Worm (Caenorhabditis elegans) whole organism, young adult: ENCODE results near the gene gpx-6.

Experiments
- B0336.3 ChIP-seq: fragments of 200-800 bp; sonication (Bioruptor generic); IDR thresholded peaks from 2 replicates; pipeline ENCODE4 v1.3.6; 2022; ENCODE audit warnings: missing genetic modification characterization, missing compliant biosample characterization
- D2030.7 ChIP-seq: fragments of 200-800 bp; sonication (Bioruptor generic); IDR thresholded peaks from 2 replicates; pipeline ENCODE4 v1.3.6; 2022; ENCODE audit warnings: missing genetic modification reagents, missing genetic modification characterization, missing compliant biosample characterization
- F22D6.2 ChIP-seq: sonication (generic microtip); optimal IDR thresholded peaks from 2 replicates; lab custom pipeline; 2016; ENCODE audit warnings: mild to moderate bottlenecking, missing genetic modification characterization, missing compliant biosample characterization
- F52B5.7 ChIP-seq: sonication (generic microtip); optimal IDR thresholded peaks from 2 replicates; lab custom pipeline; 2016; ENCODE audit warnings: mild to moderate bottlenecking, missing genetic modification characterization, missing compliant biosample characterization
- T07F8.4 ChIP-seq: sonication (generic microtip); optimal IDR thresholded peaks from 2 replicates; lab custom pipeline; 2016; ENCODE audit warnings: mild to moderate bottlenecking, missing genetic modification characterization, moderate library complexity, missing compliant biosample characterization
- Y53G8AR.9 ChIP-seq: fragments of 200-800 bp; sonication (Bioruptor generic); conservative IDR thresholded peaks from 2 replicates; pipeline ENCODE4 v1.3.6; 2022; ENCODE audit warnings: missing genetic modification reagents, missing genetic modification characterization, missing compliant biosample characterization
- atf-7 ChIP-seq: sonication (generic microtip); optimal IDR thresholded peaks from 2 replicates; lab custom pipeline; 2017; ENCODE audit warnings: mild to moderate bottlenecking, missing genetic modification characterization, missing compliant biosample characterization
- athp-1 ChIP-seq: sonication (generic microtip); optimal IDR thresholded peaks from 2 replicates; lab custom pipeline; 2017; ENCODE audit warnings: mild to moderate bottlenecking, missing genetic modification characterization, missing compliant biosample characterization
- attf-5 ChIP-seq: fragments of 200-800 bp; sonication (Bioruptor generic); optimal IDR thresholded peaks from 2 replicates; lab custom pipeline; 2018; ENCODE audit warnings: mild to moderate bottlenecking, missing genetic modification characterization, missing compliant biosample characterization
- bed-1 ChIP-seq: fragments of 200-800 bp; sonication (Bioruptor generic); IDR thresholded peaks from 2 replicates; pipeline ENCODE4 v1.3.6; 2022; ENCODE audit warnings: missing genetic modification reagents, missing genetic modification characterization, missing compliant biosample characterization
- bed-2 ChIP-seq: fragments of 200-800 bp; sonication (Bioruptor generic); IDR thresholded peaks from 2 replicates; pipeline ENCODE4 v1.3.6; 2022; ENCODE audit warnings: missing genetic modification reagents, missing genetic modification characterization, missing compliant biosample characterization
- cebp-1 ChIP-seq, 2 experiments: fragments of 200-800 bp in 1 of 2; sonication (Bioruptor generic) in 1 of 2; sonication (generic microtip) in 1 of 2; IDR thresholded peaks in 1 of 2; optimal IDR thresholded peaks in 1 of 2; 2 replicates each; pipeline versions ENCODE4 v1.3.6 to Lab custom; 2017 to 2022; ENCODE audit warnings: missing compliant biosample characterization in 2 of 2, missing genetic modification characterization in 2 of 2, mild to moderate bottlenecking in 1 of 2, missing genetic modification reagents in 1 of 2, moderate library complexity in 1 of 2
- cebp-2 ChIP-seq: fragments of 200-800 bp; sonication (Bioruptor generic); IDR thresholded peaks from 2 replicates; pipeline ENCODE4 v1.3.6; 2022; ENCODE audit warnings: missing genetic modification characterization, missing compliant biosample characterization
- ceh-100 ChIP-seq: fragments of 200-800 bp; sonication (Bioruptor generic); IDR thresholded peaks from 2 replicates; pipeline ENCODE4 v1.3.6; 2022; ENCODE audit warnings: missing genetic modification reagents, missing genetic modification characterization, missing compliant biosample characterization
- ceh-58 ChIP-seq: fragments of 200-800 bp; sonication (Bioruptor generic); IDR thresholded peaks from 2 replicates; pipeline ENCODE4 v1.3.6; 2022; ENCODE audit warnings: missing genetic modification characterization, missing compliant biosample characterization
- die-1 ChIP-seq: sonication (generic microtip); optimal IDR thresholded peaks from 2 replicates; lab custom pipeline; 2016; ENCODE audit warnings: missing genotype, mild to moderate bottlenecking, missing genetic modification characterization, missing compliant biosample characterization
- dpff-1 ChIP-seq: sonication (generic microtip); optimal IDR thresholded peaks from 2 replicates; lab custom pipeline; 2017; ENCODE audit warnings: mild to moderate bottlenecking, missing genetic modification characterization, missing compliant biosample characterization
- egl-18 ChIP-seq: fragments of 200-800 bp; sonication (Bioruptor generic); IDR thresholded peaks from 2 replicates; pipeline ENCODE4 v1.3.6; 2022; ENCODE audit warnings: missing genetic modification reagents, missing genetic modification characterization, missing compliant biosample characterization
- egl-44 ChIP-seq: fragments of 200-800 bp; sonication (Bioruptor generic); IDR thresholded peaks from 2 replicates; pipeline ENCODE4 v1.3.6; 2022; ENCODE audit warnings: missing genetic modification reagents, missing genetic modification characterization, missing compliant biosample characterization
- egrh-3 ChIP-seq: fragments of 200-800 bp; sonication (Bioruptor generic); IDR thresholded peaks from 2 replicates; pipeline ENCODE4 v1.3.6; 2022; ENCODE audit warnings: missing genetic modification reagents, missing genetic modification characterization, missing compliant biosample characterization
- ekl-4 ChIP-seq: fragments of 200-800 bp; sonication (Bioruptor generic); IDR thresholded peaks from 2 replicates; pipeline ENCODE4 v1.3.6; 2022; ENCODE audit warnings: missing genetic modification reagents, missing genetic modification characterization, missing compliant biosample characterization
- ets-4 ChIP-seq: fragments of 200-800 bp; sonication (Bioruptor generic); optimal IDR thresholded peaks from 2 replicates; lab custom pipeline; 2018; ENCODE audit warnings: mild to moderate bottlenecking, missing genetic modification characterization, missing compliant biosample characterization
- him-1 ChIP-seq: sonication (generic microtip); optimal IDR thresholded peaks from 2 replicates; lab custom pipeline; 2016; ENCODE audit warnings: missing genotype, missing genetic modification reagents, missing genetic modification characterization, missing compliant biosample characterization
- lag-1 ChIP-seq: fragments of 200-800 bp; sonication (Bioruptor generic); IDR thresholded peaks from 2 replicates; pipeline ENCODE4 v1.3.6; 2022; ENCODE audit warnings: missing genetic modification reagents, missing genetic modification characterization, missing compliant biosample characterization
- let-607 ChIP-seq, 2 experiments: fragments of 200-800 bp in 1 of 2; sonication (Bioruptor generic) in 1 of 2; sonication (generic microtip) in 1 of 2; optimal IDR thresholded peaks; 2 replicates each; lab custom pipeline; 2016 to 2018; ENCODE audit warnings: mild to moderate bottlenecking in 2 of 2, missing compliant biosample characterization in 2 of 2, missing genetic modification characterization in 2 of 2, moderate library complexity in 2 of 2, missing genotype in 1 of 2
- lin-35 ChIP-seq, 3 experiments: fragments of 150-350 bp in 2 of 3; sonication (generic microtip) in 1 of 3; optimal IDR thresholded peaks; 2 replicates each; lab custom pipeline; 2014 to 2018; ENCODE audit warnings: missing biosample characterization in 3 of 3, missing genetic modification characterization in 3 of 3, missing genetic modification reagents in 3 of 3
- madf-10 ChIP-seq: sonication (generic microtip); optimal IDR thresholded peaks from 2 replicates; lab custom pipeline; 2016; ENCODE audit warnings: mild to moderate bottlenecking, missing genetic modification characterization, missing compliant biosample characterization
- madf-8 ChIP-seq: fragments of 200-800 bp; sonication (Bioruptor generic); conservative IDR thresholded peaks from 2 replicates; pipeline ENCODE4 v1.3.6; 2022; ENCODE audit warnings: missing genetic modification reagents, missing genetic modification characterization, missing compliant biosample characterization
- mcd-1 ChIP-seq: fragments of 200-800 bp; sonication (Bioruptor generic); IDR thresholded peaks from 2 replicates; pipeline ENCODE4 v1.3.6; 2022; ENCODE audit warnings: missing genetic modification reagents, missing genetic modification characterization, missing compliant biosample characterization
- mes-4 ChIP-seq: sonication (generic microtip); optimal IDR thresholded peaks from 2 replicates; lab custom pipeline; 2016; ENCODE audit warnings: missing genotype, missing genetic modification characterization, missing compliant biosample characterization
- mxl-1 ChIP-seq: sonication (generic microtip); optimal IDR thresholded peaks from 2 replicates; lab custom pipeline; 2016; ENCODE audit warnings: missing genetic modification characterization, missing compliant biosample characterization
- nfya-1 ChIP-seq: sonication (generic microtip); optimal IDR thresholded peaks from 2 replicates; lab custom pipeline; 2017; ENCODE audit warnings: antibody characterized with exemption, missing compliant biosample characterization, missing genetic modification characterization, borderline replicate concordance; ENCODE audit not compliant: insufficient read depth
- nhr-80 ChIP-seq: sonication (generic microtip); optimal IDR thresholded peaks from 2 replicates; lab custom pipeline; 2016; ENCODE audit warnings: missing genetic modification characterization, missing compliant biosample characterization
- pbrm-1 ChIP-seq: fragments of 200-800 bp; sonication (Bioruptor generic); IDR thresholded peaks from 2 replicates; pipeline ENCODE4 v1.3.6; 2022; ENCODE audit warnings: missing genetic modification reagents, missing genetic modification characterization, missing compliant biosample characterization
- rcor-1 ChIP-seq: fragments of 200-800 bp; sonication (Bioruptor generic); IDR thresholded peaks from 2 replicates; pipeline ENCODE4 v1.3.6; 2022; ENCODE audit warnings: missing genetic modification reagents, missing genetic modification characterization, missing compliant biosample characterization
- sdz-38 ChIP-seq: sonication (generic microtip); optimal IDR thresholded peaks from 2 replicates; lab custom pipeline; 2016; ENCODE audit warnings: missing genotype, missing genetic modification characterization, missing compliant biosample characterization
- snpc-1.1 ChIP-seq: sonication (generic microtip); optimal IDR thresholded peaks from 2 replicates; lab custom pipeline; 2017; ENCODE audit warnings: missing genetic modification characterization, mild to moderate bottlenecking, missing compliant biosample characterization, antibody characterized with exemption, moderate library complexity, missing genotype, missing genetic modification reagents; ENCODE audit not compliant: insufficient read depth
- tbp1 ChIP-seq: fragments of 200-800 bp; sonication (Bioruptor generic); optimal IDR thresholded peaks from 2 replicates; lab custom pipeline; 2018; ENCODE audit warnings: mild to moderate bottlenecking, missing genetic modification characterization, missing compliant biosample characterization
- tlf-1 ChIP-seq: fragments of 200-800 bp; sonication (Bioruptor generic); optimal IDR thresholded peaks from 2 replicates; lab custom pipeline; 2018; ENCODE audit warnings: mild to moderate bottlenecking, missing genetic modification characterization, missing compliant biosample characterization
- xnd-1 ChIP-seq: sonication (generic microtip); optimal IDR thresholded peaks from 2 replicates; lab custom pipeline; 2016; ENCODE audit warnings: missing genotype, missing genetic modification reagents, missing genetic modification characterization, missing compliant biosample characterization
- zfh-2 ChIP-seq: fragments of 200-800 bp; sonication (Bioruptor generic); conservative IDR thresholded peaks from 2 replicates; pipeline ENCODE4 v1.3.6; 2022; ENCODE audit warnings: missing genetic modification reagents, missing genetic modification characterization, missing compliant biosample characterization
- ztf-22 ChIP-seq: fragments of 200-800 bp; sonication (Bioruptor generic); optimal IDR thresholded peaks from 2 replicates; lab custom pipeline; 2018; ENCODE audit warnings: mild to moderate bottlenecking, missing genetic modification characterization, moderate library complexity, missing compliant biosample characterization
- ztf-25 ChIP-seq: fragments of 200-800 bp; sonication (Bioruptor generic); IDR thresholded peaks from 2 replicates; pipeline ENCODE4 v1.3.6; 2022; ENCODE audit warnings: missing genetic modification reagents, missing genetic modification characterization, missing compliant biosample characterization
- ztf-6 ChIP-seq: fragments of 200-800 bp; sonication (Bioruptor generic); IDR thresholded peaks from 2 replicates; pipeline ENCODE4 v1.3.6; 2022; ENCODE audit warnings: missing genetic modification reagents, missing genetic modification characterization, missing compliant biosample characterization

The gpx-6 gene

DNA sequence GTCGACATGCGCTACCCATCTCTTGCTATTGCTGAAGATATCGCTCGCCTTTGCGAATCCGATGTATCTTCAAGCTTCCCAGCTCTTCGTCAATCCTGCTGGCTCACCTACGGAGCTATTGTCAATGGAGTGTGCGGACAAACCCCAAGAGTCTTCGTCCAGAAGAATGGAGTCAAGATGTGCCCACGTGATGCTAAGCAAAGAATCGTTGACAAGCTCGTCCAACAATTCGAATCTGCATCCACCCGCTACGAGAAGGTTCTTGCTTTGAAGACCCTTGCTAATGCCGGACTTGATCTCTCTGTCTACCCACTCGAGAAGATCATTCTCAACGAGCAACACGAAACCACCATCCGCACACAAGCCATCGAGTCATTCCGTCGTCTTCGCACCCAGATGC is 40.7 kb downstream of the gpx-6 start (continued):
- TF ChIP-seq egl-44 (GFP tag; lab: Robert Waterston, UW) (no peak), D2030.7 (GFP tag; lab: Robert Waterston, UW) (no peak), zfh-2 (GFP tag; lab: Robert Waterston, UW) (no peak), nfya-1 (tag; lab: Kevin White, UChicago) (no peak)

DNA sequence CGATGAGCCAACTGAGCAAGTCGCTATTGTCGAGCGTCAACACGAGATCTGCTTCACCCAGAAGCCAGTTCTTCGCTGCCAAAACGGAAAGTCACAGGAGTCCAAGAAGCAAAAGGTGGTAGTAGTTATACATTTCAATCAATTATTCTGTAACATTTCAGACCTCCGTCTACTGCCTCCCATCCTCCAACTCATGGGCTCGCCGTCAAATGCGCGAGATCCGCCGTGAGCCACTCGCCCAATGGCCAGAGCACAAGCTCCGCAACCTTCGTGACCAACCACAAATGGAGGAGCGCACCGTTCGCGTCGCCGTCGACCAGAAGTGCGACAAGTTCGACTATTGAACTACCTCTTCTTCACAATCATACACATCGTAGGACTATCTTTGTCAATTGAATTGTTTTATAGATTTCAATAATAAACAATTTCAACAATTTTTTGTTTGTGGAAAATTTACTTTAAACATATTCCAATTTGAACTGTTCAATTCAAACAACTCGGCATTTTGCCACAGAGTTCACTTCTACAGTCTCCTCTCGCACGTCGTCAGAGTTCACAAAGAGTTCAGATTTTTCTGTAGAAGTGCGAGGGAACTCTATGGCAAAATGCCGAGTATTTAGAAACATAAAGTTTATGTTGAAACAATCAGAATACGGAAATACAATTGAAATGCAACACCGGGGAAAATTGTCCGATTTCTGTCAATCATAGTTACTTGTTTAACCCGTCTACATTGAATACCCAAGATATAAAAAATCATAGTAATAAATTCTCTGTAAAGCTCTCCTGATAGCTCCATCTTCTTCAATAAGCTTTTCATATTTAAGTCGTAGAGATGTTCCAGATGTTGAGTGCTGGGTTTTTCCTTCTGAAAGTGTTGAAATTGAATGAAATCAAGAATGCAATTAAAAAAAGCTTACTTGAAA is 44.3 kb downstream of the gpx-6 start:
- TF ChIP-seq pbrm-1 (GFP tag; lab: Robert Waterston, UW), result peak; percentile 23; the same call in 1 of the 2 replicates
- no peak for TF ChIP-seq F52B5.7 (tag; lab: Kevin White, UChicago)
- TF ChIP-seq let-607 (tag; optimal IDR thresholded peaks at IDR 0.05; lab: Kevin White, UChicago), result no peak
- no peak for TF ChIP-seq egl-18 (GFP tag; lab: Robert Waterston, UW)
- no peak for TF ChIP-seq ztf-25 (GFP tag; lab: Robert Waterston, UW)
- no peak for TF ChIP-seq mxl-1
- TF ChIP-seq mcd-1 (GFP tag; lab: Robert Waterston, UW), result 0 out of 2 replicates have a peak, but pooled peaks have one; percentile 39
- TF ChIP-seq T07F8.4 (tag; lab: Kevin White, UChicago), result no peak
- TF ChIP-seq bed-2, result no peak
- no peak for TF ChIP-seq lag-1 (GFP tag; lab: Robert Waterston, UW)
- peak; percentile 67 for TF ChIP-seq B0336.3 (GFP tag; lab: Robert Waterston, UW)
- TF ChIP-seq lin-35 (GFP tag; optimal IDR thresholded peaks at IDR 0.05; lab: Kevin White, UChicago), result no peak
- TF ChIP-seq zfh-2 (GFP tag; lab: Robert Waterston, UW), result peak; percentile 85
- peak; percentile 62 for TF ChIP-seq atf-7 (tag; lab: Kevin White, UChicago)
- TF ChIP-seq athp-1 (tag; lab: Kevin White, UChicago), result no peak
- TF ChIP-seq mes-4 (tag; lab: Kevin White, UChicago), result no peak
- no peak for TF ChIP-seq ets-4
- TF ChIP-seq ceh-100 (GFP tag; lab: Robert Waterston, UW), result no peak
- 0 out of 2 replicates have a peak, but pooled peaks have one; percentile 4 for TF ChIP-seq rcor-1 (GFP tag; lab: Robert Waterston, UW)
- TF ChIP-seq bed-1 (GFP tag; lab: Robert Waterston, UW), result no peak
- no peak for TF ChIP-seq F22D6.2 (tag; lab: Kevin White, UChicago)
- peak; percentile 80 for TF ChIP-seq cebp-2 (GFP tag; lab: Robert Waterston, UW)
- TF ChIP-seq madf-8 (GFP tag; lab: Robert Waterston, UW), result no peak
- 0 out of 2 replicates have a peak, but pooled peaks have one; percentile 73 for TF ChIP-seq ceh-58 (GFP tag; lab: Robert Waterston, UW)
- TF ChIP-seq die-1 (tag; lab: Kevin White, UChicago), result no peak
- peak; percentile 76 for TF ChIP-seq madf-10
- TF ChIP-seq ztf-22 (GFP tag; lab: Kevin White, UChicago), result peak; percentile 28
- peak; percentile 21; the same call in 1 of the 2 replicates for TF ChIP-seq cebp-1 (GFP tag; IDR thresholded peaks at IDR 0.05; lab: Robert Waterston, UW)
- TF ChIP-seq cebp-1 (tag; optimal IDR thresholded peaks at IDR 0.05; lab: Kevin White, UChicago), result peak; percentile 67
- peak; percentile 15 for TF ChIP-seq attf-5
- peak; percentile 96 for TF ChIP-seq Y53G8AR.9 (GFP tag; lab: Robert Waterston, UW)
- peak; percentile 32 for TF ChIP-seq tbp1 (GFP tag; lab: Kevin White, UChicago)
- no peak for TF ChIP-seq dpff-1
- no peak for TF ChIP-seq sdz-38 (tag; lab: Kevin White, UChicago)
- peak; percentile 36 for TF ChIP-seq tlf-1
- no peak for TF ChIP-seq xnd-1 (tag; lab: Kevin White, UChicago)
- 0 out of 2 replicates have a peak, but pooled peaks have one; percentile 38 for TF ChIP-seq ekl-4 (GFP tag; lab: Robert Waterston, UW)
- TF ChIP-seq egrh-3 (GFP tag; lab: Robert Waterston, UW), result peak; percentile 61; the same call in 1 of the 2 replicates
- no peak for TF ChIP-seq him-1 (tag; lab: Kevin White, UChicago)
- TF ChIP-seq snpc-1.1 (tag; lab: Kevin White, UChicago), result no peak
- no peak for TF ChIP-seq ztf-6 (GFP tag; lab: Robert Waterston, UW)
- TF ChIP-seq nhr-80 (tag; lab: Kevin White, UChicago), result peak; percentile 76
